Fruit fly (Drosophila melanogaster) whole organism, embryonic: ENCODE data around the gene CG4968.
A peak's percentile ranks its signal among the peaks of the same experiment; 100 is the strongest.

Experiments used
- Atf3 ChIP-seq: fragments of 200-800 bp; sonication (Bioruptor generic); optimal IDR thresholded peaks from 3 replicates; lab custom pipeline; 2016; ENCODE audit warnings: missing biosample characterization, missing genetic modification characterization
- Bteb2 ChIP-seq: fragments of 200-800 bp; sonication (Bioruptor generic); optimal IDR thresholded peaks from 2 replicates; lab custom pipeline; 2016; ENCODE audit warnings: missing biosample characterization, missing genetic modification characterization
- CG10209 ChIP-seq: fragments of 200-800 bp; sonication (Bioruptor generic); optimal IDR thresholded peaks from 3 replicates; lab custom pipeline; 2017; ENCODE audit warnings: missing biosample characterization, mild to moderate bottlenecking, missing genetic modification characterization, missing genetic modification reagents
- CG10321 ChIP-seq: fragments of 200-800 bp; sonication (Bioruptor generic); IDR thresholded peaks from 2 replicates; pipeline ENCODE4 v1.3.6; 2022; ENCODE audit warnings: missing biosample characterization, missing genetic modification characterization
- CG11093 ChIP-seq: fragments of 200-800 bp; sonication (Bioruptor generic); IDR thresholded peaks from 3 replicates; pipeline ENCODE4 v1.3.6; 2022; ENCODE audit warnings: missing biosample characterization, missing genetic modification characterization
- CG11696 ChIP-seq: fragments of 200-800 bp; sonication (Bioruptor generic); IDR thresholded peaks from 2 replicates; pipeline ENCODE4 v1.3.6; 2022; ENCODE audit warnings: missing biosample characterization, missing genetic modification characterization
- CG12155 ChIP-seq: fragments of 200-800 bp; sonication (Bioruptor generic); optimal IDR thresholded peaks from 3 replicates; lab custom pipeline; 2016; ENCODE audit warnings: missing biosample characterization, missing genetic modification characterization
- CG1233 ChIP-seq: fragments of 200-800 bp; sonication (Bioruptor generic); optimal IDR thresholded peaks from 4 replicates; lab custom pipeline; 2018; ENCODE audit warnings: missing biosample characterization, mild to moderate bottlenecking, missing genetic modification characterization
- CG12391 ChIP-seq: fragments of 200-800 bp; sonication (Bioruptor generic); optimal IDR thresholded peaks from 3 replicates; lab custom pipeline; 2018; ENCODE audit warnings: missing biosample characterization, mild to moderate bottlenecking, missing genetic modification characterization, moderate library complexity
- CG15073 ChIP-seq: fragments of 200-800 bp; sonication (Bioruptor generic); optimal IDR thresholded peaks from 2 replicates; lab custom pipeline; 2016; ENCODE audit warnings: missing biosample characterization, missing genetic modification characterization
- CG18011 ChIP-seq: fragments of 200-800 bp; sonication (Bioruptor generic); optimal IDR thresholded peaks from 2 replicates; lab custom pipeline; 2017; ENCODE audit warnings: missing biosample characterization, missing genetic modification characterization, mild to moderate bottlenecking, moderate library complexity, missing genotype
- CG18619 ChIP-seq: fragments of 200-800 bp; sonication (Bioruptor generic); optimal IDR thresholded peaks from 3 replicates; lab custom pipeline; 2017; ENCODE audit warnings: missing biosample characterization, mild to moderate bottlenecking, missing genetic modification characterization
- CG30431 ChIP-seq: fragments of 200-800 bp; sonication (Bioruptor generic); optimal IDR thresholded peaks from 2 replicates; lab custom pipeline; 2017; ENCODE audit warnings: missing biosample characterization, missing genetic modification characterization
- CG3847 ChIP-seq: fragments of 200-800 bp; sonication (Bioruptor generic); IDR thresholded peaks from 2 replicates; pipeline ENCODE4 v1.3.6; 2022; ENCODE audit warnings: missing biosample characterization, missing genetic modification characterization
- CG3995 ChIP-seq: fragments of 200-800 bp; sonication (Bioruptor generic); optimal IDR thresholded peaks from 3 replicates; lab custom pipeline; 2016; ENCODE audit warnings: missing biosample characterization, missing genetic modification characterization
- CG4424 ChIP-seq: fragments of 200-800 bp; sonication (Bioruptor generic); optimal IDR thresholded peaks from 3 replicates; lab custom pipeline; 2016; ENCODE audit warnings: missing biosample characterization, missing genetic modification characterization
- CG5953 ChIP-seq: fragments of 200-800 bp; sonication (Bioruptor generic); IDR thresholded peaks from 2 replicates; pipeline ENCODE4 v1.3.6; 2022; ENCODE audit warnings: missing biosample characterization, missing genetic modification characterization
- CG6254 ChIP-seq: fragments of 200-800 bp; sonication (Bioruptor generic); optimal IDR thresholded peaks from 3 replicates; lab custom pipeline; 2017; ENCODE audit warnings: mild to moderate bottlenecking, missing biosample characterization, missing genetic modification reagents, missing genetic modification characterization
- CG6654 ChIP-seq: fragments of 200-800 bp; sonication (Bioruptor generic); optimal IDR thresholded peaks from 2 replicates; lab custom pipeline; 2017; ENCODE audit warnings: missing biosample characterization, mild to moderate bottlenecking, missing genetic modification characterization
- CG8388 ChIP-seq: fragments of 200-800 bp; sonication (Bioruptor generic); optimal IDR thresholded peaks from 2 replicates; lab custom pipeline; 2019; ENCODE audit warnings: missing biosample characterization, mild to moderate bottlenecking, missing genetic modification characterization, moderate library complexity
- Dfd ChIP-seq, 2 experiments: fragments of >200 bp; optimal IDR thresholded peaks; 2 replicates each; lab custom pipeline; 2017; ENCODE audit warnings: missing biosample characterization in 2 of 2, missing genetic modification characterization in 2 of 2
- Dip3 ChIP-seq: fragments of 200-800 bp; sonication (Bioruptor generic); optimal IDR thresholded peaks from 3 replicates; lab custom pipeline; 2016; ENCODE audit warnings: missing biosample characterization, missing genetic modification characterization
- Ets97D ChIP-seq: fragments of 200-800 bp; sonication (Bioruptor generic); optimal IDR thresholded peaks from 3 replicates; lab custom pipeline; 2016; ENCODE audit warnings: missing biosample characterization, missing genetic modification characterization
- Fer3 ChIP-seq: fragments of 200-800 bp; sonication (Bioruptor generic); optimal IDR thresholded peaks from 2 replicates; lab custom pipeline; 2018; ENCODE audit warnings: missing biosample characterization, mild to moderate bottlenecking, missing genetic modification characterization, moderate library complexity
- H15 ChIP-seq: fragments of 200-800 bp; sonication (Bioruptor generic); IDR thresholded peaks from 3 replicates; pipeline ENCODE4 v1.3.6; 2022; ENCODE audit warnings: missing biosample characterization, missing genetic modification characterization
- Hr51 ChIP-seq, 2 experiments: fragments of 200-800 bp; sonication (Bioruptor generic); optimal IDR thresholded peaks; 2 replicates in 1 of 2; 3 replicates in 1 of 2; lab custom pipeline; 2016 to 2018; ENCODE audit warnings: missing biosample characterization in 2 of 2, missing genetic modification characterization in 2 of 2, mild to moderate bottlenecking in 1 of 2, moderate library complexity in 1 of 2
- Hr78 ChIP-seq, 2 experiments: fragments of 200-800 bp in 1 of 2; fragments of >200 bp in 1 of 2; sonication (Bioruptor generic) in 1 of 2; optimal IDR thresholded peaks; 2 replicates each; lab custom pipeline; 2017 to 2019; ENCODE audit warnings: missing biosample characterization in 2 of 2, missing genetic modification characterization in 2 of 2, mild to moderate bottlenecking in 1 of 2, moderate library complexity in 1 of 2
- Jarid2 ChIP-seq: fragments of 200-800 bp; sonication (Bioruptor generic); optimal IDR thresholded peaks from 3 replicates; lab custom pipeline; 2017; ENCODE audit warnings: mild to moderate bottlenecking, missing biosample characterization, missing genetic modification reagents, missing genetic modification characterization
- Kr ChIP-seq: fragments of 200-800 bp; sonication (Bioruptor generic); optimal IDR thresholded peaks from 2 replicates; lab custom pipeline; 2017; ENCODE audit warnings: missing biosample characterization, mild to moderate bottlenecking, missing genetic modification characterization
- MBD-R2 ChIP-seq: fragments of 200-800 bp; sonication (Bioruptor generic); IDR thresholded peaks from 2 replicates; pipeline ENCODE4 v1.3.6; 2022; ENCODE audit warnings: missing biosample characterization, missing genetic modification characterization
- Mad ChIP-seq: fragments of 200-800 bp; sonication (Bioruptor generic); optimal IDR thresholded peaks from 2 replicates; lab custom pipeline; 2016; ENCODE audit warnings: missing biosample characterization, missing genetic modification characterization
- Myb ChIP-seq: fragments of 200-800 bp; sonication (Bioruptor generic); optimal IDR thresholded peaks from 2 replicates; lab custom pipeline; 2016; ENCODE audit warnings: missing biosample characterization, missing genetic modification characterization
- Oli ChIP-seq: fragments of 200-800 bp; sonication (Bioruptor generic); optimal IDR thresholded peaks from 2 replicates; lab custom pipeline; 2018; ENCODE audit warnings: missing biosample characterization, mild to moderate bottlenecking, missing genetic modification characterization, moderate library complexity
- Ravus ChIP-seq: fragments of 200-800 bp; sonication (Bioruptor generic); IDR thresholded peaks from 2 replicates; pipeline ENCODE4 v1.3.6; 2022; ENCODE audit warnings: missing biosample characterization, missing genetic modification characterization
- Six4 ChIP-seq: fragments of 200-800 bp; sonication (Bioruptor generic); optimal IDR thresholded peaks from 2 replicates; lab custom pipeline; 2016; ENCODE audit warnings: missing biosample characterization, missing genetic modification characterization
- Vsx1 ChIP-seq: fragments of 200-800 bp; sonication (Bioruptor generic); optimal IDR thresholded peaks from 2 replicates; lab custom pipeline; 2017; ENCODE audit warnings: missing biosample characterization, mild to moderate bottlenecking, missing genetic modification characterization, missing genetic modification reagents
- Xrp1 ChIP-seq: fragments of 200-800 bp; sonication (Bioruptor generic); IDR thresholded peaks from 2 replicates; pipeline ENCODE4 v1.3.6; 2022; ENCODE audit warnings: missing biosample characterization, missing genetic modification characterization
- al ChIP-seq: fragments of 200-800 bp; sonication (Bioruptor generic); IDR thresholded peaks from 2 replicates; pipeline ENCODE4 v1.3.6; 2022; ENCODE audit warnings: missing biosample characterization, missing genetic modification characterization
- amos ChIP-seq: fragments of 200-800 bp; sonication (Bioruptor generic); IDR thresholded peaks from 2 replicates; pipeline ENCODE4 v1.3.6; 2022; ENCODE audit warnings: missing biosample characterization, missing genetic modification characterization; ENCODE audit not compliant: partially characterized antibody
- croc ChIP-seq: fragments of 200-800 bp; sonication (Bioruptor generic); conservative IDR thresholded peaks from 3 replicates; pipeline ENCODE4 v1.3.6; 2022; ENCODE audit warnings: missing biosample characterization, missing genetic modification characterization
- dan ChIP-seq: fragments of 200-800 bp; sonication (Bioruptor generic); IDR thresholded peaks from 2 replicates; pipeline ENCODE4 v1.3.6; 2022; ENCODE audit warnings: missing biosample characterization, missing genetic modification characterization
- danr ChIP-seq: fragments of 200-800 bp; sonication (Bioruptor generic); IDR thresholded peaks from 2 replicates; pipeline ENCODE4 v1.3.6; 2022; ENCODE audit warnings: missing biosample characterization, missing genetic modification characterization
- eyg ChIP-seq: fragments of 200-800 bp; sonication (Bioruptor generic); optimal IDR thresholded peaks from 3 replicates; lab custom pipeline; 2016; ENCODE audit warnings: missing biosample characterization, missing genetic modification characterization
- gfzf ChIP-seq: fragments of 200-800 bp; sonication (Bioruptor generic); optimal IDR thresholded peaks from 2 replicates; lab custom pipeline; 2016; ENCODE audit warnings: missing biosample characterization, mild to moderate bottlenecking, missing genetic modification characterization, moderate library complexity
- ken ChIP-seq: fragments of 200-800 bp; sonication (Bioruptor generic); IDR thresholded peaks from 3 replicates; pipeline ENCODE4 v1.3.6; 2022; ENCODE audit warnings: missing biosample characterization, missing genetic modification characterization
- klu ChIP-seq: fragments of 200-800 bp; sonication (Bioruptor generic); IDR thresholded peaks from 2 replicates; pipeline ENCODE4 v1.3.6; 2022; ENCODE audit warnings: missing biosample characterization, missing genetic modification characterization
- nom ChIP-seq: fragments of 200-800 bp; sonication (Bioruptor generic); optimal IDR thresholded peaks from 2 replicates; lab custom pipeline; 2017; ENCODE audit warnings: missing biosample characterization, missing genetic modification characterization, mild to moderate bottlenecking, moderate library complexity, missing genetic modification reagents
- pzg ChIP-seq: fragments of 200-800 bp; sonication (Bioruptor generic); optimal IDR thresholded peaks from 3 replicates; lab custom pipeline; 2018; ENCODE audit warnings: missing biosample characterization, mild to moderate bottlenecking, missing genetic modification characterization, moderate library complexity
- rib ChIP-seq: fragments of 200-800 bp; sonication (Bioruptor generic); IDR thresholded peaks from 2 replicates; pipeline ENCODE4 v1.3.6; 2022; ENCODE audit warnings: missing biosample characterization, missing genetic modification characterization
- shn ChIP-seq: fragments of 200-800 bp; sonication (Bioruptor generic); optimal IDR thresholded peaks from 3 replicates; lab custom pipeline; 2016; ENCODE audit warnings: missing biosample characterization, missing genetic modification characterization
- usp ChIP-seq: fragments of >200 bp; optimal IDR thresholded peaks from 2 replicates; lab custom pipeline; 2017; ENCODE audit warnings: missing biosample characterization, missing genetic modification characterization
- z ChIP-seq: fragments of 200-800 bp; sonication (Bioruptor generic); IDR thresholded peaks from 3 replicates; pipeline ENCODE4 v1.3.6; 2022; ENCODE audit warnings: missing biosample characterization, missing genetic modification characterization

CG4968 gene

DNA sequence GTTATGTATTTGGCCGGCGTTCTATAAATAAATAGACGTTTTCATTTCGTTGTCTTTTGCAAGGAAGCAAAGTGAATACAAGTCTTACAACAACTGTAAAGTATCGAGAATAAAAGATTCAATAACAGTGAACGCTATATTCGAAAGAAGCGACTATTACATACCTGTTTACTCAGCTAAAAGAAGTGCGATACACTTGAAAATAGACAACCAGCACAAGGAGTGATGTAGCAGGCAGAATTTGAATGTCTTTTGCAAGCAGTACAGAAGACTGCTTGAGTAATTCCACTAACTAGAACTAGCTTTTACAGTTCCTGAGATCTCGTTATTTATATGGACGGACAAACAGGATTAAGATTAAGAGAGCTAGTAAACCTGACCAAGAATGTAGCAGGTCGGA lies 8.4 kb upstream of the CG4968 start (continued):
- TF ChIP-seq MBD-R2 (GFP tag; lab: Robert Waterston, UW), result peak; percentile 85
- peak; percentile 34 for TF ChIP-seq pzg (GFP tag; lab: Kevin White, UChicago)
- TF ChIP-seq al (GFP tag; lab: Robert Waterston, UW), result no peak
- no peak; the same call in 1 of the 2 replicates for TF ChIP-seq amos (GFP tag; lab: Robert Waterston, UW)
- TF ChIP-seq rib, result no peak
- no peak for TF ChIP-seq Atf3
- no peak for TF ChIP-seq klu
- no peak for TF ChIP-seq Ravus (GFP tag; lab: Robert Waterston, UW)
- TF ChIP-seq CG15073 (GFP tag; lab: Kevin White, UChicago), result no peak
- no peak for TF ChIP-seq CG4424
- TF ChIP-seq z (GFP tag; lab: Robert Waterston, UW), result no peak
- TF ChIP-seq Xrp1 (GFP tag; lab: Robert Waterston, UW), result no peak
- TF ChIP-seq H15 (GFP tag; lab: Robert Waterston, UW), result no peak
- no peak for TF ChIP-seq CG11093 (GFP tag; lab: Robert Waterston, UW)
- TF ChIP-seq CG1233 (GFP tag; lab: Kevin White, UChicago), result no peak
- TF ChIP-seq Hr78 (GFP tag; optimal IDR thresholded peaks at IDR 0.05; lab: Kevin White, UChicago), result no peak
- TF ChIP-seq Fer3 (tag; lab: Kevin White, UChicago), result no peak
- TF ChIP-seq usp (GFP tag; lab: Kevin White, UChicago), result no peak
- TF ChIP-seq CG18619 (GFP tag; lab: Kevin White, UChicago), result no peak
- no peak for TF ChIP-seq CG10209 (GFP tag; lab: Kevin White, UChicago)
- TF ChIP-seq gfzf (GFP tag; lab: Kevin White, UChicago), result peak; percentile 13
- TF ChIP-seq Kr, result no peak
- TF ChIP-seq Oli (tag; lab: Kevin White, UChicago), result no peak
- TF ChIP-seq dan, result no peak
- no peak for TF ChIP-seq CG6254
- TF ChIP-seq Hr51 (GFP tag; optimal IDR thresholded peaks at IDR 0.05; lab: Kevin White, UChicago), result no peak
- TF ChIP-seq Jarid2 (GFP tag; lab: Kevin White, UChicago), result no peak
- no peak for TF ChIP-seq CG30431
- no peak for TF ChIP-seq nom (GFP tag; lab: Kevin White, UChicago)
- TF ChIP-seq Six4 (GFP tag; lab: Kevin White, UChicago), result no peak
- TF ChIP-seq eyg (GFP tag; lab: Kevin White, UChicago), result no peak
- no peak for TF ChIP-seq CG3995 (GFP tag; lab: Kevin White, UChicago)
- no peak for TF ChIP-seq Dip3 (GFP tag; lab: Kevin White, UChicago)
- no peak for TF ChIP-seq CG11696 (GFP tag; lab: Robert Waterston, UW)
- no peak for TF ChIP-seq Vsx1 (GFP tag; lab: Kevin White, UChicago)
- TF ChIP-seq CG5953, result no peak
- no peak for TF ChIP-seq CG3847 (GFP tag; lab: Robert Waterston, UW)
- TF ChIP-seq croc (GFP tag; lab: Robert Waterston, UW), result no peak
- TF ChIP-seq Myb (GFP tag; lab: Kevin White, UChicago), result peak; percentile 62
- peak in 1 of 2 experiments; percentile 78 for TF ChIP-seq Dfd (GFP tag; optimal IDR thresholded peaks at IDR 0.05; lab: Kevin White, UChicago)
- TF ChIP-seq Mad (GFP tag; lab: Kevin White, UChicago), result no peak
- no peak for TF ChIP-seq CG8388 (GFP tag; lab: Kevin White, UChicago)
- peak; percentile 49 for TF ChIP-seq Ets97D (GFP tag; lab: Kevin White, UChicago)
- TF ChIP-seq CG6654, result no peak
- no peak for TF ChIP-seq CG10321 (GFP tag; lab: Robert Waterston, UW)
- TF ChIP-seq ken (GFP tag; lab: Robert Waterston, UW), result no peak
- TF ChIP-seq danr (GFP tag; lab: Robert Waterston, UW), result no peak
- peak; percentile 91 for TF ChIP-seq CG12155 (GFP tag; lab: Kevin White, UChicago)
- TF ChIP-seq CG12391 (tag; lab: Kevin White, UChicago), result no peak
- TF ChIP-seq CG18011 (GFP tag; lab: Kevin White, UChicago), result peak; percentile 97
- no peak for TF ChIP-seq Bteb2 (GFP tag; lab: Kevin White, UChicago)
- no peak for TF ChIP-seq shn (GFP tag; lab: Kevin White, UChicago)
